Fruit fly (Drosophila melanogaster): ENCODE data around the gene CG12025.

dm6 chr3L:1817405-1817804 lies 47.8 kb upstream of the CG12025 start:
- TF ChIP-seq kay (GFP tag; ENCODE audit: borderline replicate concordance) (no peak), ovo (GFP tag; optimal IDR thresholded peaks at IDR 0.05) (no peak), CG5204 (GFP tag; optimal IDR thresholded peaks at IDR 0.05) (no peak), cic (GFP tag; optimal IDR thresholded peaks at IDR 0.05) (no peak), CG14711 (tag; optimal IDR thresholded peaks at IDR 0.05) (no peak), toe (GFP tag; optimal IDR thresholded peaks at IDR 0.05) (no peak), Hr96 (GFP tag; optimal IDR thresholded peaks at IDR 0.05) (no peak), CG12768 (GFP tag; optimal IDR thresholded peaks at IDR 0.05) (no peak), cnc (optimal IDR thresholded peaks at IDR 0.05) (no peak), CG33017 (tag; optimal IDR thresholded peaks at IDR 0.05) (no peak), CG7045 (GFP tag; optimal IDR thresholded peaks at IDR 0.05) (no peak), Mnt (GFP tag; optimal IDR thresholded peaks at IDR 0.05) (no peak), CG1620 (GFP tag; optimal IDR thresholded peaks at IDR 0.05) (no peak), CG11617 (GFP tag; optimal IDR thresholded peaks at IDR 0.05) (no peak)
